Worm (Caenorhabditis elegans) whole organism, young adult: Measurements from ENCODE around the gene Y73B6BL.288.

Source experiments
- ceh-91 ChIP-seq: fragments of 200-800 bp; sonication (Bioruptor generic); IDR thresholded peaks from 2 replicates; pipeline ENCODE4 v1.3.6; 2022; ENCODE audit warnings: missing genetic modification reagents, missing genetic modification characterization, missing compliant biosample characterization
- gei-17 ChIP-seq: fragments of 200-800 bp; sonication (Bioruptor generic); optimal IDR thresholded peaks from 2 replicates; lab custom pipeline; 2018; ENCODE audit warnings: mild to moderate bottlenecking, missing genetic modification characterization, missing compliant biosample characterization
- sea-2 ChIP-seq: fragments of 200-800 bp; sonication (Bioruptor generic); IDR thresholded peaks from 2 replicates; pipeline ENCODE4 v1.3.6; 2022; ENCODE audit warnings: missing genetic modification characterization, missing compliant biosample characterization
- snpc-4 ChIP-seq, 5 experiments: fragments of 150-350 bp in 1 of 5; sonication (generic microtip) in 4 of 5; optimal IDR thresholded peaks; 2 replicates each; lab custom pipeline; 2014 to 2018; ENCODE audit warnings: missing genetic modification characterization in 5 of 5, missing biosample characterization in 3 of 5, antibody characterized with exemption in 2 of 5, mild to moderate bottlenecking in 2 of 5, missing compliant biosample characterization in 2 of 5, missing genotype in 2 of 5, moderate library complexity in 2 of 5, missing genetic modification reagents in 1 of 5

- no peak for TF ChIP-seq gei-17 (GFP tag; lab: Kevin White, UChicago)
- TF ChIP-seq snpc-4 (GFP tag; optimal IDR thresholded peaks at IDR 0.05; lab: Kevin White, UChicago): no peak
- no peak for TF ChIP-seq snpc-4 (tag; optimal IDR thresholded peaks at IDR 0.05; lab: Kevin White, UChicago)
- TF ChIP-seq sea-2 (GFP tag; lab: Robert Waterston, UW): no peak
- TF ChIP-seq ceh-91: no peak
These were observed 6.4 kb downstream of the Y73B6BL.288 start, which contains the start of gene mif-4 for ce11 chrIV:6335908-6336307.
